Worm (Caenorhabditis elegans) whole organism, young adult: ENCODE results near the gene T27E7.4.
"Not testable (repeated sequence)": the region's sequence is repeated elsewhere in the genome, so short reads cannot be mapped to it uniquely, and the experiment has no call there.

Experiments used
- B0019.2 ChIP-seq: fragments of 200-800 bp; sonication (Bioruptor generic); conservative IDR thresholded peaks from 2 replicates; pipeline ENCODE4 v1.3.6; 2022; ENCODE audit warnings: missing genetic modification reagents, missing genetic modification characterization, missing compliant biosample characterization
- B0261.1 ChIP-seq: sonication (generic microtip); optimal IDR thresholded peaks from 2 replicates; lab custom pipeline; 2016; ENCODE audit warnings: mild to moderate bottlenecking, missing genetic modification characterization, moderate library complexity, missing compliant biosample characterization
- F49E8.2 ChIP-seq: sonication (generic microtip); optimal IDR thresholded peaks from 3 replicates; lab custom pipeline; 2017; ENCODE audit warnings: missing genetic modification characterization, mild to moderate bottlenecking, missing compliant biosample characterization, antibody characterized with exemption, moderate library complexity; ENCODE audit not compliant: insufficient read depth
- K11D2.4 ChIP-seq: fragments of 200-800 bp; sonication (Bioruptor generic); IDR thresholded peaks from 2 replicates; pipeline ENCODE4 v1.3.6; 2022; ENCODE audit warnings: missing genetic modification reagents, missing genetic modification characterization, missing compliant biosample characterization
- ama-1 ChIP-seq, 3 experiments: fragments of 150-350 bp in 1 of 3; sonication (generic microtip) in 2 of 3; optimal IDR thresholded peaks; 2 replicates each; lab custom pipeline; 2014 to 2018; ENCODE audit warnings: missing biosample characterization in 2 of 3, missing genetic modification characterization in 2 of 3, missing genetic modification reagents in 2 of 3
- attf-3 ChIP-seq: fragments of 200-800 bp; sonication (Bioruptor generic); conservative IDR thresholded peaks from 2 replicates; pipeline ENCODE4 v1.3.6; 2022; ENCODE audit warnings: missing genetic modification reagents, missing genetic modification characterization, missing compliant biosample characterization
- attf-6 ChIP-seq: fragments of 200-800 bp; sonication (Bioruptor generic); IDR thresholded peaks from 2 replicates; pipeline ENCODE4 v1.3.6; 2022; ENCODE audit warnings: missing genetic modification reagents, missing genetic modification characterization, missing compliant biosample characterization
- ceh-40 ChIP-seq: fragments of 200-800 bp; sonication (Bioruptor generic); IDR thresholded peaks from 2 replicates; pipeline ENCODE4 v1.3.6; 2022; ENCODE audit warnings: missing genetic modification characterization, missing compliant biosample characterization
- ceh-58 ChIP-seq: fragments of 200-800 bp; sonication (Bioruptor generic); IDR thresholded peaks from 2 replicates; pipeline ENCODE4 v1.3.6; 2022; ENCODE audit warnings: missing genetic modification characterization, missing compliant biosample characterization
- dpff-1 ChIP-seq: sonication (generic microtip); optimal IDR thresholded peaks from 2 replicates; lab custom pipeline; 2017; ENCODE audit warnings: mild to moderate bottlenecking, missing genetic modification characterization, missing compliant biosample characterization
- dpl-1 ChIP-seq: fragments of 150-350 bp; optimal IDR thresholded peaks from 2 replicates; lab custom pipeline; 2014; ENCODE audit warnings: missing biosample characterization, missing genetic modification reagents, missing genetic modification characterization
- efl-1 ChIP-seq: fragments of 150-350 bp; optimal IDR thresholded peaks from 2 replicates; lab custom pipeline; 2014; ENCODE audit warnings: missing biosample characterization, missing genetic modification reagents, missing genetic modification characterization
- egrh-3 ChIP-seq: fragments of 200-800 bp; sonication (Bioruptor generic); IDR thresholded peaks from 2 replicates; pipeline ENCODE4 v1.3.6; 2022; ENCODE audit warnings: missing genetic modification reagents, missing genetic modification characterization, missing compliant biosample characterization
- fkh-3 ChIP-seq: sonication (generic microtip); optimal IDR thresholded peaks from 2 replicates; lab custom pipeline; 2016; ENCODE audit warnings: mild to moderate bottlenecking, missing genetic modification characterization, missing compliant biosample characterization
- lsy-27 ChIP-seq: sonication (generic microtip); optimal IDR thresholded peaks from 2 replicates; lab custom pipeline; 2017; ENCODE audit warnings: missing genetic modification characterization, mild to moderate bottlenecking, missing compliant biosample characterization, antibody characterized with exemption, missing genotype, borderline replicate concordance; ENCODE audit not compliant: insufficient read depth
- madf-3 ChIP-seq: fragments of 200-800 bp; sonication (Bioruptor generic); IDR thresholded peaks from 2 replicates; pipeline ENCODE4 v1.3.6; 2022; ENCODE audit warnings: missing genetic modification reagents, missing genetic modification characterization, missing compliant biosample characterization
- nfya-1 ChIP-seq: sonication (generic microtip); optimal IDR thresholded peaks from 2 replicates; lab custom pipeline; 2017; ENCODE audit warnings: antibody characterized with exemption, missing compliant biosample characterization, missing genetic modification characterization, borderline replicate concordance; ENCODE audit not compliant: insufficient read depth
- nhr-80 ChIP-seq: sonication (generic microtip); optimal IDR thresholded peaks from 2 replicates; lab custom pipeline; 2016; ENCODE audit warnings: missing genetic modification characterization, missing compliant biosample characterization
- pbrm-1 ChIP-seq: fragments of 200-800 bp; sonication (Bioruptor generic); IDR thresholded peaks from 2 replicates; pipeline ENCODE4 v1.3.6; 2022; ENCODE audit warnings: missing genetic modification reagents, missing genetic modification characterization, missing compliant biosample characterization
- pha-4 ChIP-seq: fragments of 150-350 bp; sonication (generic microtip); optimal IDR thresholded peaks from 2 replicates; lab custom pipeline; 2014; ENCODE audit warnings: missing biosample characterization, missing genetic modification reagents, missing genetic modification characterization
- rec-8 ChIP-seq, 2 experiments: sonication (generic microtip); optimal IDR thresholded peaks; 2 replicates each; lab custom pipeline; 2016; ENCODE audit warnings: mild to moderate bottlenecking in 2 of 2, missing genetic modification characterization in 2 of 2, missing genetic modification reagents in 2 of 2, missing genotype in 2 of 2, missing biosample characterization in 1 of 2, missing compliant biosample characterization in 1 of 2, moderate library complexity in 1 of 2
- rpc-1 ChIP-seq, 2 experiments: fragments of 150-350 bp in 1 of 2; sonication (generic microtip) in 1 of 2; optimal IDR thresholded peaks; 2 replicates each; lab custom pipeline; 2014 to 2018; ENCODE audit warnings: missing biosample characterization in 1 of 2, missing genetic modification characterization in 1 of 2, missing genetic modification reagents in 1 of 2, missing genotype in 1 of 2
- snpc-1.3 ChIP-seq: sonication (generic microtip); optimal IDR thresholded peaks from 2 replicates; lab custom pipeline; 2017; ENCODE audit warnings: missing genetic modification characterization, mild to moderate bottlenecking, missing compliant biosample characterization, antibody characterized with exemption, moderate library complexity, missing genotype, missing genetic modification reagents; ENCODE audit not compliant: insufficient read depth
- snpc-3.4 ChIP-seq: sonication (generic microtip); optimal IDR thresholded peaks from 2 replicates; lab custom pipeline; 2017; ENCODE audit warnings: missing genetic modification characterization, mild to moderate bottlenecking, missing compliant biosample characterization, antibody characterized with exemption, moderate library complexity, missing genotype, missing genetic modification reagents
- snpc-4 ChIP-seq, 5 experiments: fragments of 150-350 bp in 1 of 5; sonication (generic microtip) in 4 of 5; optimal IDR thresholded peaks; 2 replicates each; lab custom pipeline; 2014 to 2018; ENCODE audit warnings: missing genetic modification characterization in 5 of 5, missing biosample characterization in 3 of 5, antibody characterized with exemption in 2 of 5, mild to moderate bottlenecking in 2 of 5, missing compliant biosample characterization in 2 of 5, missing genotype in 2 of 5, moderate library complexity in 2 of 5, missing genetic modification reagents in 1 of 5
- zim-3 ChIP-seq: sonication (generic microtip); optimal IDR thresholded peaks from 2 replicates; lab custom pipeline; 2017; ENCODE audit warnings: mild to moderate bottlenecking, missing genetic modification characterization, moderate library complexity, missing compliant biosample characterization
- ztf-18 ChIP-seq: sonication (generic microtip); optimal IDR thresholded peaks from 2 replicates; lab custom pipeline; 2016; ENCODE audit warnings: missing genotype, mild to moderate bottlenecking, missing genetic modification characterization, missing compliant biosample characterization
- ztf-3 ChIP-seq: fragments of 200-800 bp; sonication (Bioruptor generic); optimal IDR thresholded peaks from 2 replicates; lab custom pipeline; 2018; ENCODE audit warnings: mild to moderate bottlenecking, missing genetic modification characterization, missing compliant biosample characterization
- ztf-6 ChIP-seq: fragments of 200-800 bp; sonication (Bioruptor generic); IDR thresholded peaks from 2 replicates; pipeline ENCODE4 v1.3.6; 2022; ENCODE audit warnings: missing genetic modification reagents, missing genetic modification characterization, missing compliant biosample characterization

T27E7.4 gene

ce11 chrIV:14562649-14563268, 27.9 kb upstream of the T27E7.4 start:
- TF ChIP-seq attf-6 (GFP tag; lab: Robert Waterston, UW): peak; percentile 27; the same call in 1 of the 2 replicates
- peak; percentile 44 for TF ChIP-seq nhr-80 (tag; lab: Kevin White, UChicago)
- TF ChIP-seq dpff-1 (tag; lab: Kevin White, UChicago): no peak
- peak; percentile 34 for TF ChIP-seq snpc-4 (GFP tag; optimal IDR thresholded peaks at IDR 0.05; lab: Kevin White, UChicago)
- TF ChIP-seq snpc-4 (tag; optimal IDR thresholded peaks at IDR 0.05; lab: Kevin White, UChicago): peak; percentile 8 to 87 (median 44)
- TF ChIP-seq ceh-58 (GFP tag; lab: Robert Waterston, UW): no peak

DNA sequence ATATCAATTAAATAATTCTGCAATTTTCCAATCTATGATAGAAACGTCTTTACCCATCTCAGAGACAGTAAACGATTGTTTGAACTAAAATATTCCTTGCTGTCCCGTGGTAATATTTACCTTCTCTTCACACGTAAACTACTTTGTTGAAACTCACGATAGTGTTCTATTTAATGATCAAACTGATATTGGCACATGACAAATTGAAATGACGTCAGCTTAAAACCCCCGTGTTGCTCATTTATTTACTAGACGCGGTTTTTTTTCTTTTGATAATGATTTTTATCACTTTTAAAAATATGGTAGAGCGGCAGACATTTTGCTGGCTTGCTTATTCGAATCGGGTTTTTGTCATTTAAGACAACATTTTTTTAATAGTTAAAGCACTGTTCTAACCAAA, 26.8 kb upstream of the T27E7.4 start:
- TF ChIP-seq pha-4 (tag; lab: Kevin White, UChicago): peak; percentile 20
- no peak for TF ChIP-seq snpc-1.3 (tag; lab: Kevin White, UChicago)

DNA sequence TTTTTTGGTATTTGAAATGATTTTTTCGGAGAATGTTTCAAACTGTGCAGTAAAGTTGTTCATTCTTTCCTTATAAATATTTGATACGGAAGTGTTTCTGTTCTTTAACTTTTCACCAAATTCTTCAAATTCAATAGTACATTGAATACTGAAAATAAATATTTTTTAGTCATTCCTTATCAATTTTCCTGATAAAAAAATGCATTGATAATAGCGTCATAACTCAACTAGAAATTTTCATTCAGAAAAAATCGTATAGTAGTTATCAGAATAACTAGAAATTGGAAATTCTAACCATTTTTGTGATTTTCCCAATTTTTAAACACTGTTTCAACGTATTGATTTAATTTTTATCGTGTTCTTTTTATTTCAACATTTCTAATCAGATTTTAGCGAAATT, 24.4 kb upstream of the T27E7.4 start:
- no peak for TF ChIP-seq ceh-40 (GFP tag; lab: Robert Waterston, UW)

DNA sequence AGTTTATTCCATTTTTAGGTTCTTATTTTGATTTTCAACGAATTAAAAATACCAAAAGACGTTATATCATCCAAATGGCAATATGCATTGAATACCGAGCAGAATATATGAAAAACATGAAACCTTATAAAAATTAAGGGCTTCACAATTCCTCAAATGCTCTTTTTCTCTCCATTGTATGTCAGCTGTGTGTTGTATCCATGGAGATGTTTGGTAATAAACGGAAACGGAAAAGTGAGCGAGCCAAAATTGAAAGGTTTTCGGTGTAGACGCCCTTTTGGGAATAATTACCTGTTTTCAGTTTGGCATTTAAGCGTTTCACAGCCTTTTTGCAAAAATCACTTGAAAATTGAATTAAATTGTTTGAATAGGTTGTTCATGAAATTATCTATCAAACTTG, 22.8 kb upstream of the T27E7.4 start:
- TF ChIP-seq F49E8.2 (tag; lab: Kevin White, UChicago) (no peak), attf-3 (GFP tag; lab: Robert Waterston, UW) (no peak), rec-8 (tag; optimal IDR thresholded peaks at IDR 0.05; lab: Kevin White, UChicago) (no peak)

DNA sequence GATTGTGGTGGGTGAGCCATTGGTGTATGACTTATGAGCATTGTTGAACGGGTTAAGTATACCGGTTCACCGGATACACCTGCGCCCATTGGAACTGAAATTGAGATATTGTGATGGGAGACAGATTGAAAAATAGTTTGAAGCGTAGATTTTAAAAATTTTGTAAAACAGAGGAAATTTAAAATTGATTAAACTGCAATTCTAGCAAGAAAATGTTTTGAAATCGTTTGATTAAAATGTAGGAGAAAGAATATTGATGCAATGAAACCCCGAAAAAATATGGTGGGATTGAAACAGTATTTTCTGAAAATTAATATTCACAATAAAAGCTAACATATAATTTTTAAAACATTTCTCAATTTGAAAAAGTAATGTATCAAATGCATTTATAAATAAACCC, 19.9 kb upstream of the T27E7.4 start, which contains the start of gene Y57G11B.6:
Y57G11B.6 (minus strand) TSS at position 101 of the 400 bp plus-strand sequence.
- TF ChIP-seq B0261.1 (tag; lab: Kevin White, UChicago): no peak
- no peak for TF ChIP-seq ama-1 (optimal IDR thresholded peaks at IDR 0.05; lab: Kevin White, UChicago)
- no peak for TF ChIP-seq ama-1 (GFP tag; optimal IDR thresholded peaks at IDR 0.05; lab: Kevin White, UChicago)

ce11 chrIV:14551870-14552269, 17.0 kb upstream of the T27E7.4 start, which contains the start of gene pals-30:
pals-30 (minus strand) TSS chrIV:14551970.
- not testable (repeated sequence) for TF ChIP-seq F49E8.2 (tag; lab: Kevin White, UChicago); ceh-40 (GFP tag; lab: Robert Waterston, UW); snpc-3.4

DNA sequence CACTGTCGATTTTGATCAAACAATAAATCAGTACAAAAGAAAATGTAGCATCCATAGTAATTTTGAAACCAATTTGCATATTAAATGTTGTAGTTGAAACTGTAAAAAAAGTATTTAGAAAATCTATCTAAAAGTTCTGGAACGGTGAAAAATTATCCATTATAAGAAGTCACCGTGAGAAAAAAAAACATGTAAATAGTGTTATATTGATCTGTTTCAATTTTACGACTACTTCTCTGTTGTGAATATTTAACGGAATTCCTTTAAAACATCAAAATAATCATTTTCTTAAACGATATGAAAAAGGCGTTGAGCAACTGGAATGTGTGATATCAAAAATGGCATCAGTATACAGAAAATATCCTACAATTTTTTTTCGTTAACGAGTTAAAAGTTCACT, 14.4 kb upstream of the T27E7.4 start, which contains the start of gene T27E7.9:
T27E7.9 (minus strand) TSS at position 101 of the 400 bp plus-strand sequence.
- TF ChIP-seq attf-6 (GFP tag; lab: Robert Waterston, UW) (no peak), K11D2.4 (no peak), B0019.2 (GFP tag; lab: Robert Waterston, UW) (no peak), rpc-1 (optimal IDR thresholded peaks at IDR 0.05; lab: Kevin White, UChicago) (no peak), rpc-1 (tag; optimal IDR thresholded peaks at IDR 0.05; lab: Kevin White, UChicago) (no peak), lsy-27 (tag; lab: Kevin White, UChicago) (no peak), nfya-1 (tag; lab: Kevin White, UChicago) (no peak), madf-3 (no peak), egrh-3 (no peak), ztf-6 (GFP tag; lab: Robert Waterston, UW) (no peak), fkh-3 (no peak), efl-1 (GFP tag; lab: Kevin White, UChicago) (no peak), ceh-58 (GFP tag; lab: Robert Waterston, UW) (no peak), dpl-1 (GFP tag; lab: Kevin White, UChicago) (no peak), zim-3 (tag; lab: Kevin White, UChicago) (no peak), pbrm-1 (no peak), ztf-3 (no peak), ztf-18 (tag; lab: Kevin White, UChicago) (no peak)
- TF ChIP-seq, all 124 proteins: peak for 0
